Worm (Caenorhabditis elegans): ENCODE data around the gene Y54E2A.4.

Gene Y54E2A.4

ce11 chrII:14752187-14752959 is 2.0 kb upstream of the Y54E2A.4 start, which contains the start of gene smg-9:
smg-9 (minus strand) TSS chrII:14752849.
- TF ChIP-seq lsl-1 (GFP tag; optimal IDR thresholded peaks at IDR 0.05) (peak; percentile 81), mel-28 (tag; optimal IDR thresholded peaks at IDR 0.05; ENCODE audit: borderline replicate concordance) (no peak), nhr-80 (tag; optimal IDR thresholded peaks at IDR 0.05) (no peak), hmg-1.2 (GFP tag; IDR thresholded peaks at IDR 0.05) (peak; percentile 13; the same call in 1 of the 2 replicates), cebp-1 (GFP tag; IDR thresholded peaks at IDR 0.05) (no peak), cebp-1 (tag; optimal IDR thresholded peaks at IDR 0.05) (no peak), ztf-26 (tag; optimal IDR thresholded peaks at IDR 0.05) (no peak), aptf-2 (GFP tag; conservative IDR thresholded peaks at IDR 0.05) (no peak), repo-1 (tag; optimal IDR thresholded peaks at IDR 0.05) (no peak), ceh-100 (GFP tag; IDR thresholded peaks at IDR 0.05) (no peak), ztf-25 (GFP tag; IDR thresholded peaks at IDR 0.05) (no peak), madf-8 (GFP tag; conservative IDR thresholded peaks at IDR 0.05) (peak; percentile 43), F55B11.4 (tag; optimal IDR thresholded peaks at IDR 0.05; ENCODE audit: borderline replicate concordance, insufficient read depth) (no peak), tbx-9 (tag; optimal IDR thresholded peaks at IDR 0.05; ENCODE audit: borderline replicate concordance) (no peak), efl-1 (GFP tag; optimal IDR thresholded peaks at IDR 0.05) (peak; percentile 80), dpff-1 (tag; optimal IDR thresholded peaks at IDR 0.05) (no peak), Y95B8A.8 (GFP tag; IDR thresholded peaks at IDR 0.05) (no peak), nfyb-1 (GFP tag; IDR thresholded peaks at IDR 0.05) (no peak), tlf-1 (GFP tag; optimal IDR thresholded peaks at IDR 0.05) (no peak), T07F8.4 (tag; optimal IDR thresholded peaks at IDR 0.05) (no peak), ztf-22 (GFP tag; optimal IDR thresholded peaks at IDR 0.05) (no peak), zfh-2 (GFP tag; conservative IDR thresholded peaks at IDR 0.05) (peak; percentile 56; the same call in 1 of the 2 replicates), F10E7.11 (tag; optimal IDR thresholded peaks at IDR 0.05) (no peak), ceh-58 (GFP tag; IDR thresholded peaks at IDR 0.05) (no peak), rcor-1 (GFP tag; IDR thresholded peaks at IDR 0.05) (no peak), unc-130 (GFP tag; optimal IDR thresholded peaks at IDR 0.05) (no peak), snpc-1.1 (tag; optimal IDR thresholded peaks at IDR 0.05; ENCODE audit: insufficient read depth) (peak; percentile 11), zim-3 (tag; optimal IDR thresholded peaks at IDR 0.05) (no peak), ets-4 (GFP tag; optimal IDR thresholded peaks at IDR 0.05) (no peak), F52B5.7 (tag; optimal IDR thresholded peaks at IDR 0.05) (no peak), akir-1 (GFP tag; optimal IDR thresholded peaks at IDR 0.05) (no peak), madf-6 (GFP tag; IDR thresholded peaks at IDR 0.05) (peak; percentile 79), chd-7 (tag; optimal IDR thresholded peaks at IDR 0.05) (no peak), lsy-27 (tag; optimal IDR thresholded peaks at IDR 0.05; ENCODE audit: borderline replicate concordance, insufficient read depth) (no peak), C17E4.6 (GFP tag; IDR thresholded peaks at IDR 0.05) (no peak), ama-1 (optimal IDR thresholded peaks at IDR 0.05) (no peak), ama-1 (GFP tag; optimal IDR thresholded peaks at IDR 0.05) (no peak), F57C9.4 (tag; optimal IDR thresholded peaks at IDR 0.05) (no peak), unc-62 (GFP tag; optimal IDR thresholded peaks at IDR 0.05) (no peak), Y56A3A.18 (GFP tag; IDR thresholded peaks at IDR 0.05) (no peak; the same call in 1 of the 2 replicates), lin-35 (GFP tag; optimal IDR thresholded peaks at IDR 0.05) (peak in 1 of 3 experiments; percentile 26), K12H6.12 (tag; optimal IDR thresholded peaks at IDR 0.05) (no peak), ZK185.1 (tag; optimal IDR thresholded peaks at IDR 0.05; ENCODE audit: poor library complexity, severe bottlenecking) (no peak), F37B4.10 (GFP tag; IDR thresholded peaks at IDR 0.05) (no peak), egl-18 (GFP tag; IDR thresholded peaks at IDR 0.05) (no peak), lin-40 (tag; optimal IDR thresholded peaks at IDR 0.05) (no peak), ceh-27 (GFP tag; optimal IDR thresholded peaks at IDR 0.05) (no peak), ceh-40 (GFP tag; IDR thresholded peaks at IDR 0.05) (no peak)
